Fruit fly (Drosophila melanogaster): ENCODE data around the gene CG11841.

dm6 chr3R:29020366-29020765, 30.5 kb upstream of the CG11841 start, which contains the start of gene wat:
- TF ChIP-seq insv (optimal IDR thresholded peaks at IDR 0.05) (no peak), Sin3A (optimal IDR thresholded peaks at IDR 0.05) (no peak)

Measured in Kc167 (cell line).